Fruit fly (Drosophila melanogaster): Measurements from ENCODE around the gene bdwf.

DNA sequence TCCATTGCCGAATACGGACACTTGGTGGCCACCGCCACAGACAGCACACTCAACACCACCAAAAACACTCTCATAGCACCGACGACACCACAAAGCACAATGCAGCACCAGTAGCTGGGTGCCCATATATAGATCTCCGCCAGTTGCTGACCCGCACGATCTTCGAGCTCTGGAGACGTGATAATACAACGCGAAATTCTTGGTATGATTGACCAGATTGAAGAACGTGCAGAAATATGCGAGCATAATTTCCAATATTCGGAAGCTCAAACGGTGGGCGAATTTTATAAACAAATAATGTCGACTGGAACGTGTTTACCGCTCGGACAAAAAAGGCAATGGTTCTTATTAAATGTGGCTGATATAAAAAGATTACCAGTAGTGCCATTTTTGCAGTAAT is 7.0 kb downstream of the bdwf start, which contains the start of gene CG4009:
- no peak for TF ChIP-seq CG8478 (optimal IDR thresholded peaks at IDR 0.05)
- TF ChIP-seq CTCF (optimal IDR thresholded peaks at IDR 0.05) = no peak

Data from S2 (cell line).